Fruit fly (Drosophila melanogaster) whole organism, embryonic: ENCODE measurements around the gene CG11986.

Source experiments
- Atf3 ChIP-seq: fragments of 200-800 bp; sonication (Bioruptor generic); optimal IDR thresholded peaks from 3 replicates; lab custom pipeline; 2016; ENCODE audit warnings: missing biosample characterization, missing genetic modification characterization
- B-H2 ChIP-seq: fragments of 200-800 bp; sonication (Bioruptor generic); optimal IDR thresholded peaks from 2 replicates; lab custom pipeline; 2018; ENCODE audit warnings: missing biosample characterization, mild to moderate bottlenecking, missing genetic modification characterization
- Bdp1 ChIP-seq: fragments of 200-800 bp; sonication (Bioruptor generic); optimal IDR thresholded peaks from 3 replicates; lab custom pipeline; 2016; ENCODE audit warnings: missing biosample characterization, missing genetic modification characterization
- BtbVII ChIP-seq: fragments of 200-800 bp; sonication (Bioruptor generic); optimal IDR thresholded peaks from 3 replicates; lab custom pipeline; 2017; ENCODE audit warnings: missing biosample characterization, mild to moderate bottlenecking, missing genetic modification characterization
- CG10462 ChIP-seq: fragments of 200-800 bp; sonication (Bioruptor generic); optimal IDR thresholded peaks from 2 replicates; lab custom pipeline; 2016; ENCODE audit warnings: missing biosample characterization, missing genetic modification characterization
- CG15601 ChIP-seq: fragments of 200-800 bp; sonication (Bioruptor generic); optimal IDR thresholded peaks from 3 replicates; lab custom pipeline; 2019; ENCODE audit warnings: missing biosample characterization, mild to moderate bottlenecking, missing genetic modification characterization, moderate library complexity
- CG17361 ChIP-seq: fragments of 200-800 bp; sonication (Bioruptor generic); IDR thresholded peaks from 3 replicates; pipeline ENCODE4 v1.3.6; 2022; ENCODE audit warnings: missing biosample characterization, missing genetic modification characterization
- CG2120 ChIP-seq: fragments of 200-800 bp; sonication (Bioruptor generic); optimal IDR thresholded peaks from 3 replicates; lab custom pipeline; 2016; ENCODE audit warnings: missing biosample characterization, missing genetic modification characterization
- CG30403 ChIP-seq: fragments of 200-800 bp; sonication (Bioruptor generic); optimal IDR thresholded peaks from 3 replicates; lab custom pipeline; 2016; ENCODE audit warnings: missing biosample characterization, missing genetic modification characterization
- CG33213 ChIP-seq: fragments of 200-800 bp; sonication (Bioruptor generic); optimal IDR thresholded peaks from 3 replicates; lab custom pipeline; 2016; ENCODE audit warnings: missing biosample characterization, missing genetic modification characterization
- CG4854 ChIP-seq: fragments of 200-800 bp; sonication (Bioruptor generic); optimal IDR thresholded peaks from 2 replicates; lab custom pipeline; 2016; ENCODE audit warnings: missing biosample characterization, missing genetic modification characterization, inconsistent platforms
- CG7556 ChIP-seq: fragments of 200-800 bp; sonication (Bioruptor generic); optimal IDR thresholded peaks from 2 replicates; lab custom pipeline; 2017; ENCODE audit warnings: missing biosample characterization, mild to moderate bottlenecking, missing genetic modification characterization
- CG8924 ChIP-seq: fragments of 200-800 bp; optimal IDR thresholded peaks from 3 replicates; lab custom pipeline; 2019; ENCODE audit warnings: missing biosample characterization, mild to moderate bottlenecking, missing genetic modification characterization, moderate library complexity
- Camta ChIP-seq: fragments of 200-800 bp; sonication (Bioruptor generic); optimal IDR thresholded peaks from 2 replicates; lab custom pipeline; 2016; ENCODE audit warnings: missing biosample characterization, missing genetic modification characterization
- D19A ChIP-seq: fragments of 200-800 bp; optimal IDR thresholded peaks from 3 replicates; lab custom pipeline; 2019; ENCODE audit warnings: missing biosample characterization, mild to moderate bottlenecking, missing genetic modification characterization, moderate library complexity
- D19B ChIP-seq: fragments of 200-800 bp; sonication (Bioruptor generic); optimal IDR thresholded peaks from 2 replicates; lab custom pipeline; 2017; ENCODE audit warnings: missing biosample characterization, mild to moderate bottlenecking, missing genetic modification characterization
- Dbx ChIP-seq: fragments of 200-800 bp; sonication (Bioruptor generic); IDR thresholded peaks from 3 replicates; pipeline ENCODE4 v1.3.6; 2022; ENCODE audit warnings: missing biosample characterization, missing genetic modification characterization
- Dfd ChIP-seq, 2 experiments: fragments of >200 bp; optimal IDR thresholded peaks; 2 replicates each; lab custom pipeline; 2017; ENCODE audit warnings: missing biosample characterization in 2 of 2, missing genetic modification characterization in 2 of 2
- Dip2 ChIP-seq: fragments of 200-800 bp; sonication (Bioruptor generic); IDR thresholded peaks from 2 replicates; pipeline ENCODE4 v1.3.6; 2022; ENCODE audit warnings: missing biosample characterization, missing genetic modification characterization
- Doc2 ChIP-seq: fragments of 200-800 bp; sonication (Bioruptor generic); IDR thresholded peaks from 2 replicates; pipeline ENCODE4 v1.3.6; 2022; ENCODE audit warnings: missing biosample characterization, missing genetic modification characterization
- Dp ChIP-seq: fragments of 200-800 bp; sonication (Bioruptor generic); optimal IDR thresholded peaks from 2 replicates; lab custom pipeline; 2018; ENCODE audit warnings: missing biosample characterization, mild to moderate bottlenecking, missing genetic modification characterization, moderate library complexity
- Fer3 ChIP-seq: fragments of 200-800 bp; sonication (Bioruptor generic); optimal IDR thresholded peaks from 2 replicates; lab custom pipeline; 2018; ENCODE audit warnings: missing biosample characterization, mild to moderate bottlenecking, missing genetic modification characterization, moderate library complexity
- HLH3B ChIP-seq: fragments of 200-800 bp; sonication (Bioruptor generic); IDR thresholded peaks from 2 replicates; pipeline ENCODE4 v1.3.6; 2022; ENCODE audit warnings: missing biosample characterization, missing genetic modification characterization
- HmgD ChIP-seq: fragments of 200-800 bp; sonication (Bioruptor generic); optimal IDR thresholded peaks from 3 replicates; lab custom pipeline; 2016; ENCODE audit warnings: missing biosample characterization, missing genetic modification characterization
- Hr78 ChIP-seq, 2 experiments: fragments of 200-800 bp in 1 of 2; fragments of >200 bp in 1 of 2; sonication (Bioruptor generic) in 1 of 2; optimal IDR thresholded peaks; 2 replicates each; lab custom pipeline; 2017 to 2019; ENCODE audit warnings: missing biosample characterization in 2 of 2, missing genetic modification characterization in 2 of 2, mild to moderate bottlenecking in 1 of 2, moderate library complexity in 1 of 2
- Hsf ChIP-seq: fragments of 200-800 bp; sonication (Bioruptor generic); optimal IDR thresholded peaks from 3 replicates; lab custom pipeline; 2016; ENCODE audit warnings: missing biosample characterization, missing genetic modification characterization
- MESR4 ChIP-seq: fragments of 200-800 bp; sonication (Bioruptor generic); optimal IDR thresholded peaks from 2 replicates; lab custom pipeline; 2018; ENCODE audit warnings: missing biosample characterization, mild to moderate bottlenecking, missing genetic modification characterization, moderate library complexity
- MTF-1 ChIP-seq: fragments of 200-800 bp; sonication (Bioruptor generic); optimal IDR thresholded peaks from 2 replicates; lab custom pipeline; 2018; ENCODE audit warnings: missing biosample characterization, mild to moderate bottlenecking, missing genetic modification characterization, borderline replicate concordance
- Meics ChIP-seq: fragments of 200-800 bp; sonication (Bioruptor generic); optimal IDR thresholded peaks from 2 replicates; lab custom pipeline; 2017; ENCODE audit warnings: missing biosample characterization, mild to moderate bottlenecking, missing genetic modification characterization
- Neu2 ChIP-seq: fragments of 200-800 bp; sonication (Bioruptor generic); optimal IDR thresholded peaks from 3 replicates; lab custom pipeline; 2016; ENCODE audit warnings: missing biosample characterization, missing genetic modification characterization, borderline replicate concordance
- Oli ChIP-seq: fragments of 200-800 bp; sonication (Bioruptor generic); optimal IDR thresholded peaks from 2 replicates; lab custom pipeline; 2018; ENCODE audit warnings: missing biosample characterization, mild to moderate bottlenecking, missing genetic modification characterization, moderate library complexity
- PHDP ChIP-seq: fragments of 200-800 bp; sonication (Bioruptor generic); optimal IDR thresholded peaks from 3 replicates; lab custom pipeline; 2018; ENCODE audit warnings: missing biosample characterization, mild to moderate bottlenecking, missing genetic modification characterization, moderate library complexity
- Sox100B ChIP-seq: fragments of 200-800 bp; sonication (Bioruptor generic); optimal IDR thresholded peaks from 3 replicates; lab custom pipeline; 2018; ENCODE audit warnings: missing biosample characterization, mild to moderate bottlenecking, missing genetic modification characterization
- Sox102F ChIP-seq: fragments of 200-800 bp; sonication (Bioruptor generic); optimal IDR thresholded peaks from 2 replicates; lab custom pipeline; 2018; ENCODE audit warnings: missing biosample characterization, mild to moderate bottlenecking, missing genetic modification characterization, moderate library complexity
- ap ChIP-seq: fragments of 200-800 bp; sonication (Bioruptor generic); IDR thresholded peaks from 2 replicates; pipeline ENCODE4 v1.3.6; 2022; ENCODE audit warnings: missing biosample characterization, missing genetic modification characterization
- ash1 ChIP-seq: fragments of 200-800 bp; sonication (Bioruptor generic); optimal IDR thresholded peaks from 2 replicates; lab custom pipeline; 2018; ENCODE audit warnings: missing biosample characterization, mild to moderate bottlenecking, missing genetic modification characterization
- az2 ChIP-seq: fragments of 200-800 bp; sonication (Bioruptor generic); optimal IDR thresholded peaks from 3 replicates; lab custom pipeline; 2016; ENCODE audit warnings: missing biosample characterization, missing genetic modification characterization
- chm ChIP-seq: fragments of 200-800 bp; sonication (Bioruptor generic); IDR thresholded peaks from 2 replicates; pipeline ENCODE4 v1.3.6; 2022; ENCODE audit warnings: missing biosample characterization, missing genetic modification characterization
- crol ChIP-seq: fragments of 200-800 bp; sonication (Bioruptor generic); IDR thresholded peaks from 2 replicates; pipeline ENCODE4 v1.3.6; 2022; ENCODE audit warnings: missing biosample characterization, missing genetic modification characterization
- fd3F ChIP-seq: fragments of 200-800 bp; sonication (Bioruptor generic); optimal IDR thresholded peaks from 2 replicates; lab custom pipeline; 2018; ENCODE audit warnings: missing biosample characterization, mild to moderate bottlenecking, missing genetic modification characterization, moderate library complexity
- h ChIP-seq: fragments of >200 bp; optimal IDR thresholded peaks from 2 replicates; lab custom pipeline; 2017
- hth ChIP-seq: fragments of >200 bp; optimal IDR thresholded peaks from 2 replicates; lab custom pipeline; 2017; ENCODE audit warnings: inconsistent platforms
- ind ChIP-seq: fragments of 200-800 bp; sonication (Bioruptor generic); optimal IDR thresholded peaks from 3 replicates; lab custom pipeline; 2016; ENCODE audit warnings: missing biosample characterization, missing genetic modification characterization
- lmd ChIP-seq: fragments of 200-800 bp; sonication (Bioruptor generic); IDR thresholded peaks from 2 replicates; pipeline ENCODE4 v1.3.6; 2022; ENCODE audit warnings: missing biosample characterization, missing genetic modification characterization
- nom ChIP-seq: fragments of 200-800 bp; sonication (Bioruptor generic); optimal IDR thresholded peaks from 2 replicates; lab custom pipeline; 2017; ENCODE audit warnings: missing biosample characterization, missing genetic modification characterization, mild to moderate bottlenecking, moderate library complexity, missing genetic modification reagents
- peb ChIP-seq: fragments of 200-800 bp; sonication (Bioruptor generic); IDR thresholded peaks from 2 replicates; pipeline ENCODE4 v1.3.6; 2022; ENCODE audit warnings: missing biosample characterization, missing genetic modification characterization
- slp2 ChIP-seq: fragments of 200-800 bp; sonication (Bioruptor generic); optimal IDR thresholded peaks from 2 replicates; lab custom pipeline; 2016; ENCODE audit warnings: missing biosample characterization, missing genetic modification characterization
- sr ChIP-seq: fragments of 200-800 bp; sonication (Bioruptor generic); IDR thresholded peaks from 3 replicates; pipeline ENCODE4 v1.3.6; 2022; ENCODE audit warnings: missing biosample characterization, missing genetic modification characterization
- trh ChIP-seq: fragments of 200-800 bp; sonication (Bioruptor generic); optimal IDR thresholded peaks from 2 replicates; lab custom pipeline; 2016; ENCODE audit warnings: missing biosample characterization, missing genetic modification characterization
- unc-4 ChIP-seq: fragments of 200-800 bp; sonication (Bioruptor generic); IDR thresholded peaks from 2 replicates; pipeline ENCODE4 v1.3.6; 2022; ENCODE audit warnings: missing biosample characterization, missing genetic modification characterization; ENCODE audit not compliant: partially characterized antibody

CG11986 gene

dm6 chr3R:9047561-9048465, 32.6 kb downstream of the CG11986 start, which contains the start of gene Rel (continued):
- TF ChIP-seq HmgD (GFP tag; lab: Kevin White, UChicago) = no peak
- peak; percentile 73 for TF ChIP-seq CG7556 (GFP tag; lab: Kevin White, UChicago)
- TF ChIP-seq PHDP (tag; lab: Kevin White, UChicago) = peak; percentile 69
- TF ChIP-seq B-H2 (GFP tag; lab: Kevin White, UChicago) = peak; percentile 75
- TF ChIP-seq trh (GFP tag; lab: Kevin White, UChicago) = no peak
- no peak for TF ChIP-seq ap (GFP tag; lab: Robert Waterston, UW)
- no peak for TF ChIP-seq HLH3B (GFP tag; lab: Robert Waterston, UW)
- no peak for TF ChIP-seq ash1
- TF ChIP-seq lmd = no peak
- peak; percentile 28 for TF ChIP-seq CG2120 (GFP tag; lab: Kevin White, UChicago)
- no peak for TF ChIP-seq sr
- peak; percentile 69 for TF ChIP-seq Oli (tag; lab: Kevin White, UChicago)
- peak; percentile 87 for TF ChIP-seq CG8924
- no peak for TF ChIP-seq CG4854 (GFP tag; lab: Kevin White, UChicago)
- peak; percentile 78 for TF ChIP-seq Meics
- no peak for TF ChIP-seq Camta (GFP tag; lab: Kevin White, UChicago)
- no peak for TF ChIP-seq CG17361 (GFP tag; lab: Robert Waterston, UW)
- peak; percentile 77 for TF ChIP-seq CG15601
- TF ChIP-seq Sox100B (GFP tag; lab: Kevin White, UChicago) = peak; percentile 84
- TF ChIP-seq Atf3 = no peak
- peak; percentile 88 for TF ChIP-seq Dp (GFP tag; lab: Kevin White, UChicago)
- TF ChIP-seq crol (GFP tag; lab: Robert Waterston, UW) = no peak
- TF ChIP-seq BtbVII (GFP tag; lab: Kevin White, UChicago) = peak; percentile 18
- TF ChIP-seq Fer3 (tag; lab: Kevin White, UChicago) = peak; percentile 52
- no peak for TF ChIP-seq Doc2 (GFP tag; lab: Robert Waterston, UW)
- no peak for TF ChIP-seq Neu2 (GFP tag; lab: Kevin White, UChicago)
- TF ChIP-seq CG10462 (GFP tag; lab: Kevin White, UChicago) = peak; percentile 5
- no peak for TF ChIP-seq MTF-1
- TF ChIP-seq nom (GFP tag; lab: Kevin White, UChicago) = no peak
- peak; percentile 15 for TF ChIP-seq CG33213 (GFP tag; lab: Kevin White, UChicago)
- TF ChIP-seq Hr78 (GFP tag; optimal IDR thresholded peaks at IDR 0.05; lab: Kevin White, UChicago) = peak in 1 of 2 experiments; percentile 34
- TF ChIP-seq CG30403 (GFP tag; lab: Kevin White, UChicago) = peak; percentile 62
- no peak for TF ChIP-seq Hsf (GFP tag; lab: Kevin White, UChicago)
- peak; percentile 27 for TF ChIP-seq MESR4 (GFP tag; lab: Kevin White, UChicago)
- no peak for TF ChIP-seq Bdp1
- no peak for TF ChIP-seq hth
- TF ChIP-seq slp2 = no peak
- TF ChIP-seq Dbx (GFP tag; lab: Robert Waterston, UW) = no peak
- no peak for TF ChIP-seq chm (GFP tag; lab: Robert Waterston, UW)
- TF ChIP-seq D19A (tag; lab: Kevin White, UChicago) = peak; percentile 73
- no peak for TF ChIP-seq unc-4
- peak; percentile 77 for TF ChIP-seq Sox102F (GFP tag; lab: Kevin White, UChicago)
- TF ChIP-seq fd3F (GFP tag; lab: Kevin White, UChicago) = peak; percentile 56
- peak; percentile 63 for TF ChIP-seq az2 (GFP tag; lab: Kevin White, UChicago)
- no peak for TF ChIP-seq Dip2
- no peak for TF ChIP-seq Dfd (GFP tag; optimal IDR thresholded peaks at IDR 0.05; lab: Kevin White, UChicago)
- no peak for TF ChIP-seq h (lab: Kevin White, UChicago)
- peak; percentile 43 for TF ChIP-seq ind (GFP tag; lab: Kevin White, UChicago)
- TF ChIP-seq D19B (GFP tag; lab: Kevin White, UChicago) = peak; percentile 54
- no peak for TF ChIP-seq peb (GFP tag; lab: Robert Waterston, UW)
